Fruit fly (Drosophila melanogaster) whole organism, embryonic: ENCODE data around the gene CG43124.

ENCODE experiments used
- Atf6 ChIP-seq: fragments of 200-800 bp; sonication (Bioruptor generic); IDR thresholded peaks from 2 replicates; pipeline ENCODE4 v1.3.6; 2022; ENCODE audit warnings: missing biosample characterization, missing genetic modification characterization
- CG11560 ChIP-seq: fragments of 200-800 bp; sonication (Bioruptor generic); IDR thresholded peaks from 3 replicates; pipeline ENCODE4 v1.3.6; 2022; ENCODE audit warnings: missing biosample characterization, missing genetic modification characterization
- CG1233 ChIP-seq: fragments of 200-800 bp; sonication (Bioruptor generic); optimal IDR thresholded peaks from 4 replicates; lab custom pipeline; 2018; ENCODE audit warnings: missing biosample characterization, mild to moderate bottlenecking, missing genetic modification characterization
- CG13624 ChIP-seq: fragments of 200-800 bp; sonication (Bioruptor generic); optimal IDR thresholded peaks from 2 replicates; lab custom pipeline; 2016; ENCODE audit warnings: missing biosample characterization, missing genetic modification characterization
- CG15479 ChIP-seq: fragments of 200-800 bp; sonication (Bioruptor generic); optimal IDR thresholded peaks from 3 replicates; lab custom pipeline; 2019; ENCODE audit warnings: missing biosample characterization, mild to moderate bottlenecking, missing genetic modification characterization, moderate library complexity
- CG17612 ChIP-seq: fragments of 200-800 bp; sonication (Bioruptor generic); IDR thresholded peaks from 2 replicates; pipeline ENCODE4 v1.3.6; 2022; ENCODE audit warnings: missing biosample characterization, missing genetic modification characterization
- CG18599 ChIP-seq: fragments of 200-800 bp; sonication (Bioruptor generic); optimal IDR thresholded peaks from 3 replicates; lab custom pipeline; 2017; ENCODE audit warnings: missing biosample characterization, missing genetic modification characterization, mild to moderate bottlenecking, moderate library complexity, missing genetic modification reagents
- CG2120 ChIP-seq: fragments of 200-800 bp; sonication (Bioruptor generic); optimal IDR thresholded peaks from 3 replicates; lab custom pipeline; 2016; ENCODE audit warnings: missing biosample characterization, missing genetic modification characterization
- CG30431 ChIP-seq: fragments of 200-800 bp; sonication (Bioruptor generic); optimal IDR thresholded peaks from 2 replicates; lab custom pipeline; 2017; ENCODE audit warnings: missing biosample characterization, missing genetic modification characterization
- CG32772 ChIP-seq: fragments of 200-800 bp; sonication (Bioruptor generic); IDR thresholded peaks from 2 replicates; pipeline ENCODE4 v1.3.6; 2022; ENCODE audit warnings: missing biosample characterization, missing genetic modification characterization
- CG3281 ChIP-seq: fragments of 200-800 bp; sonication (Bioruptor generic); optimal IDR thresholded peaks from 3 replicates; lab custom pipeline; 2017; ENCODE audit warnings: missing biosample characterization, mild to moderate bottlenecking, missing genetic modification characterization
- CG4404 ChIP-seq: fragments of 200-800 bp; sonication (Bioruptor generic); IDR thresholded peaks from 2 replicates; pipeline ENCODE4 v1.3.6; 2022; ENCODE audit warnings: missing biosample characterization, missing genetic modification characterization
- CG6175 ChIP-seq: fragments of 200-800 bp; sonication (Bioruptor generic); IDR thresholded peaks from 3 replicates; pipeline ENCODE4 v1.3.6; 2022; ENCODE audit warnings: missing biosample characterization, missing genetic modification characterization
- CG7556 ChIP-seq: fragments of 200-800 bp; sonication (Bioruptor generic); optimal IDR thresholded peaks from 2 replicates; lab custom pipeline; 2017; ENCODE audit warnings: missing biosample characterization, mild to moderate bottlenecking, missing genetic modification characterization
- CG7839 ChIP-seq: fragments of 200-800 bp; sonication (Bioruptor generic); optimal IDR thresholded peaks from 3 replicates; lab custom pipeline; 2018; ENCODE audit warnings: missing biosample characterization, mild to moderate bottlenecking, missing genetic modification characterization, moderate library complexity
- CG8924 ChIP-seq: fragments of 200-800 bp; optimal IDR thresholded peaks from 3 replicates; lab custom pipeline; 2019; ENCODE audit warnings: missing biosample characterization, mild to moderate bottlenecking, missing genetic modification characterization, moderate library complexity
- CG9797 ChIP-seq: fragments of 200-800 bp; sonication (Bioruptor generic); optimal IDR thresholded peaks from 3 replicates; lab custom pipeline; 2018; ENCODE audit warnings: missing biosample characterization, mild to moderate bottlenecking, missing genetic modification characterization
- CG9932 ChIP-seq: fragments of 200-800 bp; sonication (Bioruptor generic); IDR thresholded peaks from 2 replicates; pipeline ENCODE4 v1.3.6; 2022; ENCODE audit warnings: missing biosample characterization, missing genetic modification characterization
- CkIIα-i1 ChIP-seq: fragments of 200-800 bp; sonication (Bioruptor generic); IDR thresholded peaks from 2 replicates; pipeline ENCODE4 v1.3.6; 2022; ENCODE audit warnings: missing biosample characterization, missing genetic modification characterization
- CrebB ChIP-seq: fragments of 200-800 bp; sonication (Bioruptor generic); optimal IDR thresholded peaks from 3 replicates; lab custom pipeline; 2018; ENCODE audit warnings: missing biosample characterization, mild to moderate bottlenecking, missing genetic modification characterization
- Drgx ChIP-seq: fragments of 200-800 bp; sonication (Bioruptor generic); IDR thresholded peaks from 2 replicates; pipeline ENCODE4 v1.3.6; 2022; ENCODE audit warnings: missing biosample characterization, missing genetic modification characterization
- Gsc ChIP-seq: fragments of 200-800 bp; sonication (Bioruptor generic); IDR thresholded peaks from 2 replicates; pipeline ENCODE4 v1.3.6; 2022; ENCODE audit warnings: missing biosample characterization, missing genetic modification characterization
- H2.0 ChIP-seq: fragments of 200-800 bp; sonication (Bioruptor generic); IDR thresholded peaks from 2 replicates; pipeline ENCODE4 v1.3.6; 2022; ENCODE audit warnings: missing biosample characterization, missing genetic modification characterization
- HLH4C ChIP-seq: fragments of 200-800 bp; sonication (Bioruptor generic); IDR thresholded peaks from 3 replicates; pipeline ENCODE4 v1.3.6; 2022; ENCODE audit warnings: missing biosample characterization, missing genetic modification characterization; ENCODE audit not compliant: partially characterized antibody
- HLH54F ChIP-seq: fragments of 200-800 bp; sonication (Bioruptor generic); optimal IDR thresholded peaks from 3 replicates; lab custom pipeline; 2016; ENCODE audit warnings: missing biosample characterization, missing genetic modification characterization
- Hsf ChIP-seq: fragments of 200-800 bp; sonication (Bioruptor generic); optimal IDR thresholded peaks from 3 replicates; lab custom pipeline; 2016; ENCODE audit warnings: missing biosample characterization, missing genetic modification characterization
- Max ChIP-seq: fragments of 200-800 bp; sonication (Bioruptor generic); optimal IDR thresholded peaks from 2 replicates; lab custom pipeline; 2016; ENCODE audit warnings: missing biosample characterization, mild to moderate bottlenecking, missing genetic modification characterization
- Mrtf ChIP-seq: fragments of 200-800 bp; sonication (Bioruptor generic); IDR thresholded peaks from 3 replicates; pipeline ENCODE4 v1.3.6; 2022; ENCODE audit warnings: missing biosample characterization, missing genetic modification characterization
- NFAT ChIP-seq: fragments of 200-800 bp; sonication (Bioruptor generic); IDR thresholded peaks from 2 replicates; pipeline ENCODE4 v1.3.6; 2022; ENCODE audit warnings: missing biosample characterization, missing genetic modification characterization
- NK7.1 ChIP-seq: fragments of 200-800 bp; sonication (Bioruptor generic); optimal IDR thresholded peaks from 3 replicates; lab custom pipeline; 2016; ENCODE audit warnings: missing biosample characterization, missing genetic modification characterization
- Nf-YB ChIP-seq: fragments of 200-800 bp; sonication (Bioruptor generic); optimal IDR thresholded peaks from 3 replicates; lab custom pipeline; 2019; ENCODE audit warnings: missing biosample characterization, mild to moderate bottlenecking, missing genetic modification characterization, moderate library complexity
- Optix ChIP-seq: fragments of 200-800 bp; sonication (Bioruptor generic); IDR thresholded peaks from 3 replicates; pipeline ENCODE4 v1.3.6; 2022; ENCODE audit warnings: missing biosample characterization, missing genetic modification characterization
- Ptx1 ChIP-seq: fragments of 200-800 bp; sonication (Bioruptor generic); IDR thresholded peaks from 2 replicates; pipeline ENCODE4 v1.3.6; 2022; ENCODE audit warnings: missing biosample characterization, missing genetic modification characterization
- Sox100B ChIP-seq: fragments of 200-800 bp; sonication (Bioruptor generic); optimal IDR thresholded peaks from 3 replicates; lab custom pipeline; 2018; ENCODE audit warnings: missing biosample characterization, mild to moderate bottlenecking, missing genetic modification characterization
- Ssrp ChIP-seq: fragments of 200-800 bp; sonication (Bioruptor generic); optimal IDR thresholded peaks from 2 replicates; lab custom pipeline; 2018; ENCODE audit warnings: missing biosample characterization, mild to moderate bottlenecking, missing genetic modification characterization, moderate library complexity
- ac ChIP-seq: fragments of 200-800 bp; sonication (Bioruptor generic); optimal IDR thresholded peaks from 3 replicates; lab custom pipeline; 2017; ENCODE audit warnings: missing biosample characterization, mild to moderate bottlenecking, missing genetic modification characterization
- caup ChIP-seq: fragments of 200-800 bp; sonication (Bioruptor generic); optimal IDR thresholded peaks from 3 replicates; lab custom pipeline; 2017; ENCODE audit warnings: missing biosample characterization, mild to moderate bottlenecking, missing genetic modification characterization, moderate library complexity; ENCODE audit not compliant: severe bottlenecking
- chif ChIP-seq, 2 experiments: fragments of 200-800 bp; sonication (Bioruptor generic); optimal IDR thresholded peaks; 3 replicates each; lab custom pipeline; 2016; ENCODE audit warnings: missing biosample characterization in 2 of 2, missing genetic modification characterization in 2 of 2
- dpn ChIP-seq, 2 experiments: fragments of 200-800 bp; sonication (Bioruptor generic); optimal IDR thresholded peaks; 3 replicates each; lab custom pipeline; 2016; ENCODE audit warnings: missing biosample characterization in 2 of 2, missing genetic modification characterization in 2 of 2
- dysf ChIP-seq: fragments of 200-800 bp; sonication (Bioruptor generic); IDR thresholded peaks from 3 replicates; pipeline ENCODE4 v1.3.6; 2022; ENCODE audit warnings: missing biosample characterization, missing genetic modification characterization
- eyg ChIP-seq: fragments of 200-800 bp; sonication (Bioruptor generic); optimal IDR thresholded peaks from 3 replicates; lab custom pipeline; 2016; ENCODE audit warnings: missing biosample characterization, missing genetic modification characterization
- grau ChIP-seq: fragments of 200-800 bp; optimal IDR thresholded peaks from 3 replicates; lab custom pipeline; 2019; ENCODE audit warnings: missing biosample characterization, mild to moderate bottlenecking, missing genetic modification characterization, moderate library complexity
- gro ChIP-seq: fragments of 200-800 bp; sonication (Bioruptor generic); optimal IDR thresholded peaks from 2 replicates; lab custom pipeline; 2016; ENCODE audit warnings: missing biosample characterization, missing genetic modification characterization
- ind ChIP-seq: fragments of 200-800 bp; sonication (Bioruptor generic); optimal IDR thresholded peaks from 3 replicates; lab custom pipeline; 2016; ENCODE audit warnings: missing biosample characterization, missing genetic modification characterization
- jumu ChIP-seq: fragments of 200-800 bp; sonication (Bioruptor generic); optimal IDR thresholded peaks from 3 replicates; lab custom pipeline; 2016; ENCODE audit warnings: missing biosample characterization, missing genetic modification characterization
- nom ChIP-seq: fragments of 200-800 bp; sonication (Bioruptor generic); optimal IDR thresholded peaks from 2 replicates; lab custom pipeline; 2017; ENCODE audit warnings: missing biosample characterization, missing genetic modification characterization, mild to moderate bottlenecking, moderate library complexity, missing genetic modification reagents
- pb ChIP-seq: fragments of 200-800 bp; sonication (Bioruptor generic); optimal IDR thresholded peaks from 3 replicates; lab custom pipeline; 2016; ENCODE audit warnings: missing biosample characterization, missing genetic modification characterization
- pnt ChIP-seq: fragments of 200-800 bp; sonication (Bioruptor generic); optimal IDR thresholded peaks from 3 replicates; lab custom pipeline; 2016; ENCODE audit warnings: missing biosample characterization, missing genetic modification characterization
- tio ChIP-seq: fragments of 200-800 bp; sonication (Bioruptor generic); optimal IDR thresholded peaks from 2 replicates; lab custom pipeline; 2017; ENCODE audit warnings: missing biosample characterization, missing genetic modification characterization, inconsistent platforms
- tup ChIP-seq: fragments of 200-800 bp; sonication (Bioruptor generic); optimal IDR thresholded peaks from 2 replicates; lab custom pipeline; 2016; ENCODE audit warnings: missing biosample characterization, mild to moderate bottlenecking, missing genetic modification characterization, moderate library complexity
- vfl ChIP-seq: fragments of 200-800 bp; sonication (Bioruptor generic); optimal IDR thresholded peaks from 2 replicates; lab custom pipeline; 2016; ENCODE audit warnings: missing biosample characterization, missing genetic modification characterization
- zfh2 ChIP-seq: fragments of 200-800 bp; sonication (Bioruptor generic); optimal IDR thresholded peaks from 2 replicates; lab custom pipeline; 2016; ENCODE audit warnings: missing biosample characterization, missing genetic modification characterization

CG43124 gene

DNA sequence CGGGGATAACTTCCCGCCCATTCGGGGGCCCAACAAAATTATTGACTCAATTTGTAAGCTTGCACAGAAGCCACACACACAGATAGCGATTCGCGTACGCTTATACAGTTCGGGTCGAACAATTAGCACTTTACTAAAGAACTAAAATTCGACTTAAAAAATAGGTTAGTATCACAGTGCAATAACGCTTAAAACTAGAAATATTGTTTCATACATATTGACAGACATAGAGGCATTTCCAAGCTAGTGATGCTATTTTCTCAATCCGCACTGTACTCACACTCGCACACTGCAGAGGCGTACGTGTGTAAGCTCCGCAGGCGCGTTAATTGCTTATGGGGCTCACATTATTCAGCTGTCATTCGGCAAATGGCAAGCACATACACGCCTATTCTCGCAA, 32.9 kb upstream of the CG43124 start (continued):
- TF ChIP-seq zfh2 (GFP tag; lab: Kevin White, UChicago) (no peak), Optix (GFP tag; lab: Robert Waterston, UW) (0 out of 3 replicates have a peak, but pooled peaks have one; percentile 33), ac (GFP tag; lab: Kevin White, UChicago) (no peak), Sox100B (GFP tag; lab: Kevin White, UChicago) (no peak), CG1233 (GFP tag; lab: Kevin White, UChicago) (no peak), NK7.1 (GFP tag; lab: Kevin White, UChicago) (no peak), CG4404 (GFP tag; lab: Robert Waterston, UW) (no peak), HLH54F (no peak), ind (GFP tag; lab: Kevin White, UChicago) (peak; percentile 4), CG15479 (GFP tag; lab: Kevin White, UChicago) (no peak), grau (no peak), Drgx (GFP tag; lab: Robert Waterston, UW) (peak; percentile 30; the same call in 1 of the 2 replicates), Ssrp (tag; lab: Kevin White, UChicago) (no peak), CG13624 (GFP tag; lab: Kevin White, UChicago) (no peak), dpn (GFP tag; optimal IDR thresholded peaks at IDR 0.05; lab: Kevin White, UChicago) (no peak), nom (GFP tag; lab: Kevin White, UChicago) (no peak), Atf6 (peak; percentile 50; the same call in 1 of the 2 replicates), CG18599 (peak; percentile 74), chif (GFP tag; optimal IDR thresholded peaks at IDR 0.05; lab: Kevin White, UChicago) (no peak), Mrtf (GFP tag; lab: Robert Waterston, UW) (0 out of 3 replicates have a peak, but pooled peaks have one; percentile 40), pb (GFP tag; lab: Kevin White, UChicago) (no peak), CG9797 (GFP tag; lab: Kevin White, UChicago) (no peak), CG11560 (tag; lab: Robert Waterston, UW) (no peak), Hsf (GFP tag; lab: Kevin White, UChicago) (peak; percentile 15), CG9932 (GFP tag; lab: Robert Waterston, UW) (0 out of 2 replicates have a peak, but pooled peaks have one; percentile 9), tio (GFP tag; lab: Kevin White, UChicago) (no peak), Max (GFP tag; lab: Kevin White, UChicago) (no peak), vfl (GFP tag; lab: Kevin White, UChicago) (no peak), CG6175 (GFP tag; lab: Robert Waterston, UW) (no peak), Nf-YB (GFP tag; lab: Kevin White, UChicago) (no peak), CG32772 (no peak), dysf (peak; percentile 43; the same call in 2 of the 3 replicates), CkIIα-i1 (GFP tag; lab: Robert Waterston, UW) (no peak), tup (GFP tag; lab: Kevin White, UChicago) (no peak), CG17612 (GFP tag; lab: Robert Waterston, UW) (no peak), Gsc (GFP tag; lab: Robert Waterston, UW) (no peak), CG30431 (GFP tag; lab: Kevin White, UChicago) (no peak), eyg (GFP tag; lab: Kevin White, UChicago) (no peak), pnt (GFP tag; lab: Kevin White, UChicago) (no peak), CG8924 (tag; lab: Kevin White, UChicago) (no peak), CG2120 (GFP tag; lab: Kevin White, UChicago) (peak; percentile 45), CG7839 (peak; percentile 47), NFAT (GFP tag; lab: Robert Waterston, UW) (no peak), H2.0 (0 out of 2 replicates have a peak, but pooled peaks have one; percentile 9), jumu (no peak), CG3281 (GFP tag; lab: Kevin White, UChicago) (peak; percentile 25), CrebB (tag; lab: Kevin White, UChicago) (no peak), caup (GFP tag; lab: Kevin White, UChicago) (no peak), Ptx1 (GFP tag; lab: Robert Waterston, UW) (peak; percentile 42), gro (GFP tag; lab: Kevin White, UChicago) (no peak), CG7556 (GFP tag; lab: Kevin White, UChicago) (peak; percentile 23), HLH4C (GFP tag; lab: Robert Waterston, UW) (no peak)
